Fruit fly (Drosophila melanogaster) whole organism, embryonic: ENCODE results near the gene CG6785.

Experiments used
- Ada2b ChIP-seq: fragments of 200-800 bp; sonication (Bioruptor generic); IDR thresholded peaks from 2 replicates; pipeline ENCODE4 v1.3.6; 2022; ENCODE audit warnings: missing biosample characterization, missing genetic modification characterization
- Atf3 ChIP-seq: fragments of 200-800 bp; sonication (Bioruptor generic); optimal IDR thresholded peaks from 3 replicates; lab custom pipeline; 2016; ENCODE audit warnings: missing biosample characterization, missing genetic modification characterization
- B-H1 ChIP-seq: fragments of 200-800 bp; sonication (Bioruptor generic); IDR thresholded peaks from 3 replicates; pipeline ENCODE4 v1.3.6; 2022; ENCODE audit warnings: missing biosample characterization, missing genetic modification characterization
- C15 ChIP-seq: fragments of 200-800 bp; sonication (Bioruptor generic); IDR thresholded peaks from 3 replicates; pipeline ENCODE4 v1.3.6; 2022; ENCODE audit warnings: missing biosample characterization, missing genetic modification characterization
- CG1024 ChIP-seq: fragments of 200-800 bp; sonication (Bioruptor generic); IDR thresholded peaks from 2 replicates; pipeline ENCODE4 v1.3.6; 2022; ENCODE audit warnings: missing biosample characterization, missing genetic modification characterization
- CG10321 ChIP-seq: fragments of 200-800 bp; sonication (Bioruptor generic); IDR thresholded peaks from 2 replicates; pipeline ENCODE4 v1.3.6; 2022; ENCODE audit warnings: missing biosample characterization, missing genetic modification characterization
- CG11085 ChIP-seq: fragments of 200-800 bp; sonication (Bioruptor generic); IDR thresholded peaks from 2 replicates; pipeline ENCODE4 v1.3.6; 2022; ENCODE audit warnings: missing biosample characterization, missing genetic modification characterization
- CG12071 ChIP-seq: fragments of 200-800 bp; sonication (Bioruptor generic); optimal IDR thresholded peaks from 3 replicates; lab custom pipeline; 2018; ENCODE audit warnings: missing biosample characterization, mild to moderate bottlenecking, missing genetic modification characterization
- CG13123 ChIP-seq: fragments of 200-800 bp; sonication (Bioruptor generic); optimal IDR thresholded peaks from 2 replicates; lab custom pipeline; 2016; ENCODE audit warnings: missing biosample characterization, missing genetic modification characterization
- CG13624 ChIP-seq: fragments of 200-800 bp; sonication (Bioruptor generic); optimal IDR thresholded peaks from 2 replicates; lab custom pipeline; 2016; ENCODE audit warnings: missing biosample characterization, missing genetic modification characterization
- CG14014 ChIP-seq: fragments of 200-800 bp; sonication (Bioruptor generic); IDR thresholded peaks from 2 replicates; pipeline ENCODE4 v1.3.6; 2022; ENCODE audit warnings: missing biosample characterization, missing genetic modification characterization
- CG15073 ChIP-seq: fragments of 200-800 bp; sonication (Bioruptor generic); optimal IDR thresholded peaks from 2 replicates; lab custom pipeline; 2016; ENCODE audit warnings: missing biosample characterization, missing genetic modification characterization
- CG15269 ChIP-seq: fragments of 200-800 bp; sonication (Bioruptor generic); optimal IDR thresholded peaks from 2 replicates; lab custom pipeline; 2018; ENCODE audit warnings: missing biosample characterization, mild to moderate bottlenecking, missing genetic modification characterization, moderate library complexity
- CG17328 ChIP-seq: fragments of 200-800 bp; sonication (Bioruptor generic); IDR thresholded peaks from 2 replicates; pipeline ENCODE4 v1.3.6; 2022; ENCODE audit warnings: missing biosample characterization, missing genetic modification characterization
- CG1832 ChIP-seq: fragments of 200-800 bp; sonication (Bioruptor generic); optimal IDR thresholded peaks from 2 replicates; lab custom pipeline; 2017; ENCODE audit warnings: missing biosample characterization, mild to moderate bottlenecking, missing genetic modification characterization, inconsistent platforms
- CG2120 ChIP-seq: fragments of 200-800 bp; sonication (Bioruptor generic); optimal IDR thresholded peaks from 3 replicates; lab custom pipeline; 2016; ENCODE audit warnings: missing biosample characterization, missing genetic modification characterization
- CG32767 ChIP-seq: fragments of 200-800 bp; sonication (Bioruptor generic); IDR thresholded peaks from 2 replicates; pipeline ENCODE4 v1.3.6; 2022; ENCODE audit warnings: missing biosample characterization, missing genetic modification characterization
- CG34224 ChIP-seq: fragments of 200-800 bp; sonication (Bioruptor generic); IDR thresholded peaks from 3 replicates; pipeline ENCODE4 v1.3.6; 2022; ENCODE audit warnings: missing biosample characterization, missing genetic modification characterization; ENCODE audit not compliant: partially characterized antibody
- CG3838 ChIP-seq: fragments of 200-800 bp; sonication (Bioruptor generic); optimal IDR thresholded peaks from 3 replicates; lab custom pipeline; 2016; ENCODE audit warnings: missing biosample characterization, missing genetic modification characterization
- CG7839 ChIP-seq: fragments of 200-800 bp; sonication (Bioruptor generic); optimal IDR thresholded peaks from 3 replicates; lab custom pipeline; 2018; ENCODE audit warnings: missing biosample characterization, mild to moderate bottlenecking, missing genetic modification characterization, moderate library complexity
- CG8281 ChIP-seq: fragments of 200-800 bp; sonication (Bioruptor generic); optimal IDR thresholded peaks from 2 replicates; lab custom pipeline; 2018; ENCODE audit warnings: missing biosample characterization, mild to moderate bottlenecking, missing genetic modification characterization, moderate library complexity
- CG8290 ChIP-seq, 3 experiments: fragments of 200-800 bp; sonication (Bioruptor generic); optimal IDR thresholded peaks; 2 replicates each; lab custom pipeline; 2016 to 2019; ENCODE audit warnings: missing biosample characterization in 3 of 3, missing genetic modification characterization in 3 of 3, mild to moderate bottlenecking in 2 of 3, moderate library complexity in 1 of 3
- CG8765 ChIP-seq: fragments of 200-800 bp; sonication (Bioruptor generic); IDR thresholded peaks from 2 replicates; pipeline ENCODE4 v1.3.6; 2022; ENCODE audit warnings: missing biosample characterization, missing genetic modification characterization
- CHES-1-like ChIP-seq: fragments of 200-800 bp; sonication (Bioruptor generic); optimal IDR thresholded peaks from 2 replicates; lab custom pipeline; 2016; ENCODE audit warnings: missing biosample characterization, missing genetic modification characterization
- Dip3 ChIP-seq: fragments of 200-800 bp; sonication (Bioruptor generic); optimal IDR thresholded peaks from 3 replicates; lab custom pipeline; 2016; ENCODE audit warnings: missing biosample characterization, missing genetic modification characterization
- E2f2 ChIP-seq: fragments of 200-800 bp; sonication (Bioruptor generic); IDR thresholded peaks from 2 replicates; pipeline ENCODE4 v1.3.6; 2022; ENCODE audit warnings: missing biosample characterization, missing genetic modification characterization
- ERR ChIP-seq: fragments of 200-800 bp; sonication (Bioruptor generic); optimal IDR thresholded peaks from 2 replicates; lab custom pipeline; 2016; ENCODE audit warnings: missing biosample characterization, missing genetic modification characterization
- Hmx ChIP-seq: fragments of 200-800 bp; sonication (Bioruptor generic); optimal IDR thresholded peaks from 2 replicates; lab custom pipeline; 2016; ENCODE audit warnings: missing biosample characterization, missing genetic modification characterization
- Opbp ChIP-seq: fragments of 200-800 bp; sonication (Bioruptor generic); IDR thresholded peaks from 3 replicates; pipeline ENCODE4 v1.3.6; 2022; ENCODE audit warnings: missing biosample characterization, missing genetic modification characterization; ENCODE audit not compliant: partially characterized antibody
- Ptx1 ChIP-seq: fragments of 200-800 bp; sonication (Bioruptor generic); IDR thresholded peaks from 2 replicates; pipeline ENCODE4 v1.3.6; 2022; ENCODE audit warnings: missing biosample characterization, missing genetic modification characterization
- Rfx ChIP-seq: fragments of 200-800 bp; sonication (Bioruptor generic); IDR thresholded peaks from 2 replicates; pipeline ENCODE4 v1.3.6; 2022; ENCODE audit warnings: missing biosample characterization, missing genetic modification characterization
- Rx ChIP-seq: fragments of 200-800 bp; sonication (Bioruptor generic); IDR thresholded peaks from 2 replicates; pipeline ENCODE4 v1.3.6; 2022; ENCODE audit warnings: missing biosample characterization, missing genetic modification characterization
- bab2 ChIP-seq: fragments of 200-800 bp; sonication (Bioruptor generic); optimal IDR thresholded peaks from 2 replicates; lab custom pipeline; 2016; ENCODE audit warnings: missing biosample characterization, missing genetic modification characterization
- chm ChIP-seq: fragments of 200-800 bp; sonication (Bioruptor generic); IDR thresholded peaks from 2 replicates; pipeline ENCODE4 v1.3.6; 2022; ENCODE audit warnings: missing biosample characterization, missing genetic modification characterization
- crp ChIP-seq, 2 experiments: fragments of 200-800 bp; sonication (Bioruptor generic); optimal IDR thresholded peaks; 2 replicates in 1 of 2; 3 replicates in 1 of 2; lab custom pipeline; 2017; ENCODE audit warnings: missing biosample characterization in 2 of 2, missing genetic modification characterization in 2 of 2, mild to moderate bottlenecking in 1 of 2, moderate library complexity in 1 of 2
- dimm ChIP-seq: fragments of 200-800 bp; sonication (Bioruptor generic); IDR thresholded peaks from 2 replicates; pipeline ENCODE4 v1.3.6; 2022; ENCODE audit warnings: missing biosample characterization, missing genetic modification characterization
- hkb ChIP-seq, 2 experiments: fragments of 200-800 bp in 1 of 2; fragments of >200 bp in 1 of 2; sonication (Bioruptor generic) in 1 of 2; IDR thresholded peaks in 1 of 2; optimal IDR thresholded peaks in 1 of 2; 2 replicates each; pipeline versions ENCODE4 v1.3.6 to Lab custom; 2017 to 2022; ENCODE audit warnings: missing biosample characterization in 1 of 2, missing genetic modification characterization in 1 of 2
- ind ChIP-seq: fragments of 200-800 bp; sonication (Bioruptor generic); optimal IDR thresholded peaks from 3 replicates; lab custom pipeline; 2016; ENCODE audit warnings: missing biosample characterization, missing genetic modification characterization
- nmo ChIP-seq: fragments of 200-800 bp; sonication (Bioruptor generic); optimal IDR thresholded peaks from 2 replicates; lab custom pipeline; 2018; ENCODE audit warnings: missing biosample characterization, mild to moderate bottlenecking, missing genetic modification characterization, moderate library complexity
- org-1 ChIP-seq: fragments of 200-800 bp; sonication (Bioruptor generic); optimal IDR thresholded peaks from 2 replicates; lab custom pipeline; 2017; ENCODE audit warnings: missing biosample characterization, missing genetic modification characterization
- phol ChIP-seq: fragments of 200-800 bp; sonication (Bioruptor generic); optimal IDR thresholded peaks from 3 replicates; lab custom pipeline; 2018; ENCODE audit warnings: missing biosample characterization, mild to moderate bottlenecking, missing genetic modification characterization, moderate library complexity
- salm ChIP-seq: fragments of 200-800 bp; sonication (Bioruptor generic); optimal IDR thresholded peaks from 2 replicates; lab custom pipeline; 2018; ENCODE audit warnings: missing biosample characterization, mild to moderate bottlenecking, missing genetic modification characterization
- sc ChIP-seq, 3 experiments: fragments of >200 bp in 2 of 3; fragments of 200-800 bp in 1 of 3; sonication (Bioruptor generic) in 1 of 3; optimal IDR thresholded peaks; 2 replicates in 2 of 3; 3 replicates in 1 of 3; lab custom pipeline; 2017; ENCODE audit warnings: mild to moderate bottlenecking in 1 of 3, missing biosample characterization in 1 of 3, missing genetic modification characterization in 1 of 3, missing genetic modification reagents in 1 of 3
- sna ChIP-seq: fragments of 200-800 bp; sonication (Bioruptor generic); IDR thresholded peaks from 2 replicates; pipeline ENCODE4 v1.3.6; 2022; ENCODE audit warnings: missing biosample characterization, missing genetic modification characterization; ENCODE audit not compliant: partially characterized antibody
- sob ChIP-seq: fragments of 200-800 bp; sonication (Bioruptor generic); IDR thresholded peaks from 2 replicates; pipeline ENCODE4 v1.3.6; 2022; ENCODE audit warnings: missing biosample characterization, missing genetic modification characterization
- ssp ChIP-seq: fragments of 200-800 bp; sonication (Bioruptor generic); IDR thresholded peaks from 2 replicates; pipeline ENCODE4 v1.3.6; 2022; ENCODE audit warnings: missing biosample characterization, missing genetic modification characterization
- stc ChIP-seq: fragments of 200-800 bp; sonication (Bioruptor generic); IDR thresholded peaks from 2 replicates; pipeline ENCODE4 v1.3.6; 2022; ENCODE audit warnings: missing biosample characterization, missing genetic modification characterization
- tin ChIP-seq: fragments of 200-800 bp; sonication (Bioruptor generic); optimal IDR thresholded peaks from 3 replicates; lab custom pipeline; 2016; ENCODE audit warnings: missing biosample characterization, missing genetic modification characterization
- tx ChIP-seq: fragments of 200-800 bp; sonication (Bioruptor generic); optimal IDR thresholded peaks from 2 replicates; lab custom pipeline; 2016; ENCODE audit warnings: missing biosample characterization, missing genetic modification characterization
- yki ChIP-seq: fragments of >200 bp; optimal IDR thresholded peaks from 3 replicates; lab custom pipeline; 2018
- z ChIP-seq: fragments of 200-800 bp; sonication (Bioruptor generic); IDR thresholded peaks from 3 replicates; pipeline ENCODE4 v1.3.6; 2022; ENCODE audit warnings: missing biosample characterization, missing genetic modification characterization

Gene CG6785

dm6 chr2L:12021193-12021592 is 23.8 kb downstream of the CG6785 start (continued):
- no peak for TF ChIP-seq CG13624 (GFP tag; lab: Kevin White, UChicago)
- TF ChIP-seq stc (GFP tag; lab: Robert Waterston, UW) = no peak
- no peak for TF ChIP-seq CG1832
- peak; percentile 11; the same call in 1 of the 3 replicates for TF ChIP-seq B-H1 (GFP tag; lab: Robert Waterston, UW)
- no peak for TF ChIP-seq CG8290 (GFP tag; optimal IDR thresholded peaks at IDR 0.05; lab: Kevin White, UChicago)
- peak; percentile 47 to 91 for TF ChIP-seq CG8290 (tag; optimal IDR thresholded peaks at IDR 0.05; lab: Kevin White, UChicago)
- peak; percentile 60; the same call in 1 of the 2 replicates for TF ChIP-seq CG14014 (GFP tag; lab: Robert Waterston, UW)
- no peak for TF ChIP-seq hkb (optimal IDR thresholded peaks at IDR 0.05; lab: Kevin White, UChicago)
- TF ChIP-seq hkb (GFP tag; IDR thresholded peaks at IDR 0.05; lab: Robert Waterston, UW) = no peak
- TF ChIP-seq Rx = no peak
- peak; percentile 74; the same call in 1 of the 2 replicates for TF ChIP-seq Rfx (GFP tag; lab: Robert Waterston, UW)
- TF ChIP-seq Ptx1 (GFP tag; lab: Robert Waterston, UW) = no peak
- TF ChIP-seq ERR (GFP tag; lab: Kevin White, UChicago) = no peak
- TF ChIP-seq Hmx (GFP tag; lab: Kevin White, UChicago) = no peak
- TF ChIP-seq CG12071 (GFP tag; lab: Kevin White, UChicago) = peak; percentile 73
- TF ChIP-seq Dip3 (GFP tag; lab: Kevin White, UChicago) = no peak
- TF ChIP-seq bab2 (GFP tag; lab: Kevin White, UChicago) = peak; percentile 84
- no peak for TF ChIP-seq dimm (GFP tag; lab: Robert Waterston, UW)
- TF ChIP-seq Atf3 = no peak
- TF ChIP-seq z = 0 out of 3 replicates have a peak, but pooled peaks have one; percentile 27
- no peak for TF ChIP-seq CG11085 (GFP tag; lab: Robert Waterston, UW)
- no peak for TF ChIP-seq sna
- peak; percentile 68 for TF ChIP-seq CG13123
- peak; percentile 63 for TF ChIP-seq CG15269 (tag; lab: Kevin White, UChicago)
- TF ChIP-seq C15 (GFP tag; lab: Robert Waterston, UW) = no peak; the same call in 2 of the 3 replicates
- no peak for TF ChIP-seq CG8765 (GFP tag; lab: Robert Waterston, UW)
- peak; percentile 29 for TF ChIP-seq CG7839 (tag; lab: Kevin White, UChicago)
- peak; percentile 78 for TF ChIP-seq CG3838 (GFP tag; lab: Kevin White, UChicago)
- peak; percentile 19; the same call in 1 of the 2 replicates for TF ChIP-seq Ada2b
- TF ChIP-seq CG34224 (GFP tag; lab: Robert Waterston, UW) = no peak
- no peak; the same call in 1 of the 2 replicates for TF ChIP-seq CG10321
- peak; percentile 61 for TF ChIP-seq CG17328 (GFP tag; lab: Robert Waterston, UW)
- no peak for TF ChIP-seq tin (GFP tag; lab: Kevin White, UChicago)
- no peak for TF ChIP-seq CG32767 (GFP tag; lab: Robert Waterston, UW)
- TF ChIP-seq ssp = no peak
- no peak for TF ChIP-seq tx
- TF ChIP-seq sob (GFP tag; lab: Robert Waterston, UW) = peak; percentile 60; the same call in 1 of the 2 replicates
- no peak for TF ChIP-seq ind (GFP tag; lab: Kevin White, UChicago)
- TF ChIP-seq sc (optimal IDR thresholded peaks at IDR 0.05; lab: Kevin White, UChicago) = no peak
- TF ChIP-seq sc (GFP tag; optimal IDR thresholded peaks at IDR 0.05; lab: Kevin White, UChicago) = peak; percentile 80
- TF ChIP-seq Opbp = no peak
- no peak for TF ChIP-seq nmo (GFP tag; lab: Kevin White, UChicago)
- no peak for TF ChIP-seq E2f2 (GFP tag; lab: Robert Waterston, UW)
- no peak for TF ChIP-seq yki (lab: Kevin White, UChicago)
- peak; percentile 9 for TF ChIP-seq salm
- no peak for TF ChIP-seq chm (GFP tag; lab: Robert Waterston, UW)
- TF ChIP-seq CHES-1-like (GFP tag; lab: Kevin White, UChicago) = no peak
- TF ChIP-seq CG2120 (GFP tag; lab: Kevin White, UChicago) = peak; percentile 52
- TF ChIP-seq org-1 = peak; percentile 62
- TF ChIP-seq CG8281 = peak; percentile 33
- peak; percentile 19 for TF ChIP-seq CG15073 (GFP tag; lab: Kevin White, UChicago)
- TF ChIP-seq crp (GFP tag; optimal IDR thresholded peaks at IDR 0.05; lab: Kevin White, UChicago) = no peak
- TF ChIP-seq CG1024 = no peak
- TF ChIP-seq phol = no peak
